Worm (Caenorhabditis elegans) whole organism, L3 larva: ENCODE data around the gene C49H3.16.

ENCODE experiments used
- ZK546.5 ChIP-seq: sonication (generic microtip); optimal IDR thresholded peaks from 2 replicates; lab custom pipeline; 2017; ENCODE audit warnings: missing biosample characterization, missing genetic modification characterization
- nhr-11 ChIP-seq: fragments of 150-350 bp; optimal IDR thresholded peaks from 2 replicates; lab custom pipeline; 2014; ENCODE audit warnings: missing biosample characterization, missing genetic modification characterization
- nhr-12 ChIP-seq: fragments of 150-350 bp; optimal IDR thresholded peaks from 2 replicates; lab custom pipeline; 2014; ENCODE audit warnings: missing biosample characterization, missing genetic modification characterization
- nhr-23 ChIP-seq: fragments of 150-350 bp; optimal IDR thresholded peaks from 2 replicates; lab custom pipeline; 2014; ENCODE audit warnings: missing biosample characterization, missing genetic modification reagents, missing genetic modification characterization
- nhr-77 ChIP-seq: fragments of 150-350 bp; optimal IDR thresholded peaks from 2 replicates; lab custom pipeline; 2014; ENCODE audit warnings: missing biosample characterization, missing genetic modification characterization
- snpc-4 ChIP-seq: fragments of 150-350 bp; optimal IDR thresholded peaks from 2 replicates; lab custom pipeline; 2014; ENCODE audit warnings: missing biosample characterization, missing genetic modification characterization

DNA sequence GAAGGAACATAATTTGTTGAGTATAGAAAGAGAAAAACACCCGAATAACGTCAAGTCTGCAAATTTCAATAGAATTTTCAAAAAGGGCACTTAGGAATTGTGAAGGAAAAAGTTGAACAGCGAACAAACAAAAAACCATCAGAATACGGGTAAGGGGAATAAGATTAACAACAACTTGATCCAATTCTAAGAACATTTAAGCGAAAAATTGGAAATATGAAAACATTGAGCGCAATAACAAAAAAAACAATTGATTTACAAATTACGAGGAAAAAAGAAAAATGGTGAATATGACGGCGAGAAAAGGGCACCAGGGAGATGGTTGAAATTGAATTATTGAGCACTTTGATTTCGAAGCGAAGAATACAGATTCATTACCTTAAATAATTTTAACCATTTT, 3.3 kb upstream of the C49H3.16 start:
- no peak for TF ChIP-seq nhr-12 (tag; lab: Kevin White, UChicago)
- no peak for TF ChIP-seq nhr-77
- no peak for TF ChIP-seq snpc-4
- no peak for TF ChIP-seq nhr-23 (tag; lab: Kevin White, UChicago)
- TF ChIP-seq ZK546.5 (tag; lab: Kevin White, UChicago): no peak
- TF ChIP-seq nhr-11: no peak
